Fruit fly (Drosophila melanogaster): Measurements from ENCODE around the gene CG4957.

CG4957 gene

DNA sequence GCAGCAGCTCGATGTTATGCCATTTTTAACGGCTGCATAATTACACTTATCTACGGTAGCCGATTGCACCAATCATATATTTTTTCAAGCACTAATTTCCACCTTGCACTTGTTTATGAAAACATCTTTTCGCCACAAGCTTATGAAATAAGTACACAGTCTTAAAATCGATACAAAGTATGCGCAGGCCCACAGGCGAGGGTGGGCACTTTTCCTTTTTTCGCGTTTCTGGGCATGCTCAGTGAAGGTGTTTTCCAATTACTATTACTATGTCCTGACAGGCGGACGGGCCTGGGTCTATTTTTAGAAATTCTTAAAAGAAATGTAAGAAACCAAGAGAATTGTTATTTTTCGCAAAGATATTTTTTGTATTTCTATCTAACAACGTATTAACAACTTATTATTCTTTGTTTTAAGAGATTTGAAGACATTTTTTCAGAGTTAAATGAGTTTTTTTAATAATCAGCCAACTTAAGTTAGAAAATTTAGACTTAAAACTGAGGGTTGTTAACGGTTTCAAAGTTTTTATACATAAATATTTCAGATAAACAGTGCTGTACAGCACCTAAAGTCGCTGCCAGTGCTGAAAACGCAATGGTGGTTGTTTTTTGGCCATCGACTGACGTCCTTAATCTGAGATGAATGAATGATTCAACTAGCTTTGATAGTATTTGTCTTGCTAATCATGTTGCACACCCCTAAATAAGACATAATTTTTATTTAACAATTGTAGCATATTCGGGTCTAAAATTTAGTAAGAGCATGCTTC is 42.1 kb downstream of the CG4957 start, which contains the start of gene Cdk5alpha:
Gene Cdk5alpha (minus strand): TSS at position 343 of the 769 bp plus-strand sequence.
- TF ChIP-seq ttk (optimal IDR thresholded peaks at IDR 0.05), result no peak
- no peak for TF ChIP-seq Sin3A (optimal IDR thresholded peaks at IDR 0.05)
- no peak for TF ChIP-seq insv (optimal IDR thresholded peaks at IDR 0.05)
- TF ChIP-seq Myc (optimal IDR thresholded peaks at IDR 0.05), result no peak
- TF ChIP-seq h (optimal IDR thresholded peaks at IDR 0.05), result no peak
- no peak for TF ChIP-seq psq (optimal IDR thresholded peaks at IDR 0.05)

DNA sequence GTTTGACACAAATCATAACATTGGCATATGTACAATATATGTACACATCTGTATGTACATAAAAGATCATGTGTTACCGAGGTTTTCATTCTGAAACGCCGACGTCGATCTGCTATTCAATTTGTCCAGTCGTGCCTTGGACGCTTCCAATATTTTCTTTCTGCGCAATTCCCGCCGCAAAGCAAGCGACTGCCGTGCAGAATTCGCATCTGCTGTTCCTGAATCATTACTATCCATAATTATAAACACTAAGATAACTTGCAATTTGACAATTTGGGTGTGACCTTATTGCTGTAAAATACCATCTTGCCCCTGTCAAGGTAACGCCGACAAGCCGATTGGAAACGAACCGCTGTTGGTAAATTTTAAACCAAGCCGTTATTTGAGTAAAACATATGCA is 43.1 kb downstream of the CG4957 start:
- TF ChIP-seq Sin3A (optimal IDR thresholded peaks at IDR 0.05), result no peak
- no peak for TF ChIP-seq ttk (optimal IDR thresholded peaks at IDR 0.05)
- no peak for TF ChIP-seq insv (optimal IDR thresholded peaks at IDR 0.05)
- TF ChIP-seq psq (optimal IDR thresholded peaks at IDR 0.05), result no peak
- TF ChIP-seq Myc (optimal IDR thresholded peaks at IDR 0.05), result no peak
- no peak for TF ChIP-seq h (optimal IDR thresholded peaks at IDR 0.05)

- TF ChIP-seq psq (optimal IDR thresholded peaks at IDR 0.05), result no peak
- no peak for TF ChIP-seq Myc (optimal IDR thresholded peaks at IDR 0.05)
- no peak for TF ChIP-seq h (optimal IDR thresholded peaks at IDR 0.05)
- no peak for TF ChIP-seq insv (optimal IDR thresholded peaks at IDR 0.05)
- TF ChIP-seq ttk (optimal IDR thresholded peaks at IDR 0.05), result no peak
- no peak for TF ChIP-seq Sin3A (optimal IDR thresholded peaks at IDR 0.05)
Observed at dm6 chr2L:10314327-10315210, 45.9 kb downstream of the CG4957 start, which contains the start of the genes Usp14 and CG4972. Gene Usp14, minus strand, starts transcription at chr2L:10314396. Gene CG4972, plus strand, starts transcription at chr2L:10314792.

- TF ChIP-seq ttk (optimal IDR thresholded peaks at IDR 0.05) (no peak), Myc (optimal IDR thresholded peaks at IDR 0.05) (no peak), Sin3A (optimal IDR thresholded peaks at IDR 0.05) (no peak), psq (optimal IDR thresholded peaks at IDR 0.05) (no peak), h (optimal IDR thresholded peaks at IDR 0.05) (no peak), insv (optimal IDR thresholded peaks at IDR 0.05) (no peak)
Observed at dm6 chr2L:10315888-10316287, 47.2 kb downstream of the CG4957 start.

Data from Kc167 (cell line).